Worm (Caenorhabditis elegans) whole organism, young adult: ENCODE results near the gene F48C5.2.
A peak's percentile ranks its signal among the peaks of the same experiment; 100 is the strongest.

Experiments
- B0336.3 ChIP-seq: fragments of 200-800 bp; sonication (Bioruptor generic); IDR thresholded peaks from 2 replicates; pipeline ENCODE4 v1.3.6; 2022; ENCODE audit warnings: missing genetic modification characterization, missing compliant biosample characterization
- F49E8.2 ChIP-seq: sonication (generic microtip); optimal IDR thresholded peaks from 3 replicates; lab custom pipeline; 2017; ENCODE audit warnings: missing genetic modification characterization, mild to moderate bottlenecking, missing compliant biosample characterization, antibody characterized with exemption, moderate library complexity; ENCODE audit not compliant: insufficient read depth
- attf-3 ChIP-seq: fragments of 200-800 bp; sonication (Bioruptor generic); conservative IDR thresholded peaks from 2 replicates; pipeline ENCODE4 v1.3.6; 2022; ENCODE audit warnings: missing genetic modification reagents, missing genetic modification characterization, missing compliant biosample characterization
- ets-4 ChIP-seq: fragments of 200-800 bp; sonication (Bioruptor generic); optimal IDR thresholded peaks from 2 replicates; lab custom pipeline; 2018; ENCODE audit warnings: mild to moderate bottlenecking, missing genetic modification characterization, missing compliant biosample characterization
- lsl-1 ChIP-seq: fragments of 200-800 bp; sonication (Bioruptor generic); optimal IDR thresholded peaks from 2 replicates; lab custom pipeline; 2018; ENCODE audit warnings: mild to moderate bottlenecking, missing genetic modification characterization, moderate library complexity, missing compliant biosample characterization
- nhr-27 ChIP-seq: fragments of 200-800 bp; sonication (Bioruptor generic); optimal IDR thresholded peaks from 2 replicates; lab custom pipeline; 2018; ENCODE audit warnings: mild to moderate bottlenecking, missing genetic modification characterization, moderate library complexity, missing compliant biosample characterization
- pha-4 ChIP-seq: fragments of 150-350 bp; sonication (generic microtip); optimal IDR thresholded peaks from 2 replicates; lab custom pipeline; 2014; ENCODE audit warnings: missing biosample characterization, missing genetic modification reagents, missing genetic modification characterization
- sea-2 ChIP-seq: fragments of 200-800 bp; sonication (Bioruptor generic); IDR thresholded peaks from 2 replicates; pipeline ENCODE4 v1.3.6; 2022; ENCODE audit warnings: missing genetic modification characterization, missing compliant biosample characterization
- snpc-4 ChIP-seq, 5 experiments: fragments of 150-350 bp in 1 of 5; sonication (generic microtip) in 4 of 5; optimal IDR thresholded peaks; 2 replicates each; lab custom pipeline; 2014 to 2018; ENCODE audit warnings: missing genetic modification characterization in 5 of 5, missing biosample characterization in 3 of 5, antibody characterized with exemption in 2 of 5, mild to moderate bottlenecking in 2 of 5, missing compliant biosample characterization in 2 of 5, missing genotype in 2 of 5, moderate library complexity in 2 of 5, missing genetic modification reagents in 1 of 5
- ztf-26 ChIP-seq: sonication (generic microtip); optimal IDR thresholded peaks from 2 replicates; lab custom pipeline; 2017; ENCODE audit warnings: missing genetic modification characterization, missing compliant biosample characterization

DNA sequence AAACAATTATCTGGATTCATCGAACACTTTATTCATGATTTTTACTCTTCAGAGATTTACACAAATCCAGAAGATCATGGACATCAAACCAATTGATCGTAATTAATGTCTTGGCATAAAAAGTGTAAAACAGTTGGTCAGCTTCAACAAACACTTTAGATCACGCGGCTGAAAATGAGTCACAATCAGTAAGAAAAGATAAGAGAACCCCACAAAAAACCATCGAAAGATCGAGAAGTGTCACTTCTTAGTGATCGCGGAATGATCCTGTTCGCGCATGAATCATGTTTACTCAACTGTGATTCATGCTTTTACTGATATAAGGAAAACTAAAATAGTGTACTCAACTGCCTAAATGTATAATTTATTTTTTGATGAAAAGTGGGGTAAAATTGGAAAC lies 44.7 kb downstream of the F48C5.2 start:
- peak; percentile 28; the same call in 1 of the 2 replicates for TF ChIP-seq B0336.3
- no peak for TF ChIP-seq sea-2 (GFP tag; lab: Robert Waterston, UW)
- no peak for TF ChIP-seq F49E8.2
- no peak for TF ChIP-seq nhr-27
- peak; percentile 39 for TF ChIP-seq ztf-26 (tag; lab: Kevin White, UChicago)
- peak; percentile 20 for TF ChIP-seq pha-4 (tag; lab: Kevin White, UChicago)
- no peak for TF ChIP-seq ets-4 (GFP tag; lab: Kevin White, UChicago)
- TF ChIP-seq attf-3 (GFP tag; lab: Robert Waterston, UW), result no peak
- TF ChIP-seq lsl-1 (GFP tag; lab: Kevin White, UChicago), result no peak
- TF ChIP-seq snpc-4 (GFP tag; optimal IDR thresholded peaks at IDR 0.05; lab: Kevin White, UChicago), result no peak
- TF ChIP-seq snpc-4 (tag; optimal IDR thresholded peaks at IDR 0.05; lab: Kevin White, UChicago), result no peak
